Fruit fly (Drosophila melanogaster): ENCODE data around the gene HSPBAP1.

DNA sequence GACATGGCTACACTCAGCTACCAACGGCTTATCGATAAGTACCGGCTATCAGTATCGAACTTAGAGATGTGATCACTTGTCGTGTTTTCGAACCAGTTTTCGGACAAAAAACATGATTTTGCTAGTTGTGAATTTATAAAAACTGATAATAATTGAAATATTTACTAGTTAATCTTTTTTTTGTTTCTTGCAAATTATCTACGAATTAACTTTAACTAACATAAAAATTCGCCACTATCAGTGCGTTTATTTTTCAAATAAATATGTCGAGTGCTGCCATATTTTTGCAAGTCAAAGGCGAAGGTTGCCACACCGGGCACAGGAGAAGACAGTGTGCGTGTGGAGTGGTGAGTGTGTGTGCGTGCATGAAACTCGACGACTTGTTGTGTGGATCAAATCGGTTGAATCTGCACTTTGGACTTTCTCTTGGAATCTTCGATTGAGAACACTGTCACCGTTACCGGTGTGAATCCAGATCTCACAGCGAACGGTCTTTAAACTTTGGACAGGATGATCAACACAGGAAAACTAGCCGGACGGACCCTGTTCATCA is 17.8 kb upstream of the HSPBAP1 start, which contains the start of gene Hsdl2:
- no peak for TF ChIP-seq woc (GFP tag; optimal IDR thresholded peaks at IDR 0.05)
- TF ChIP-seq Hr78 (GFP tag; optimal IDR thresholded peaks at IDR 0.05), result no peak
- TF ChIP-seq Sp1 (GFP tag; optimal IDR thresholded peaks at IDR 0.05), result no peak
- TF ChIP-seq GATAd (GFP tag; optimal IDR thresholded peaks at IDR 0.05), result peak; percentile 56
- no peak for TF ChIP-seq Dfd (GFP tag; optimal IDR thresholded peaks at IDR 0.05)
- peak; percentile 67 for TF ChIP-seq h (GFP tag; optimal IDR thresholded peaks at IDR 0.05)
